Worm (Caenorhabditis elegans) whole organism, L2 larva: ENCODE measurements around the gene snpc-1.2.

Source experiments
- Y55F3AM.14 ChIP-seq: fragments of 200-800 bp; sonication (Bioruptor generic); optimal IDR thresholded peaks from 2 replicates; lab custom pipeline; 2018; ENCODE audit warnings: mild to moderate bottlenecking, missing genetic modification characterization, missing compliant biosample characterization
- ceh-16 ChIP-seq: fragments of 150-350 bp; optimal IDR thresholded peaks from 2 replicates; lab custom pipeline; 2014; ENCODE audit warnings: missing biosample characterization, missing genetic modification characterization
- ceh-82 ChIP-seq: fragments of 150-350 bp; optimal IDR thresholded peaks from 2 replicates; lab custom pipeline; 2014; ENCODE audit warnings: missing biosample characterization, missing genetic modification characterization
- elt-1 ChIP-seq: fragments of 150-350 bp; optimal IDR thresholded peaks from 2 replicates; lab custom pipeline; 2014; ENCODE audit warnings: missing biosample characterization, missing genetic modification characterization
- lin-39 ChIP-seq: fragments of 150-350 bp; optimal IDR thresholded peaks from 2 replicates; lab custom pipeline; 2014; ENCODE audit warnings: missing biosample characterization, missing genetic modification reagents, missing genetic modification characterization
- lsy-2 ChIP-seq, 2 experiments: fragments of 150-350 bp in 1 of 2; sonication (generic microtip) in 1 of 2; optimal IDR thresholded peaks; 2 replicates each; lab custom pipeline; 2014 to 2017; ENCODE audit warnings: missing biosample characterization in 2 of 2, missing genetic modification characterization in 2 of 2
- nhr-10 ChIP-seq: sonication (generic microtip); optimal IDR thresholded peaks from 2 replicates; lab custom pipeline; 2017; ENCODE audit warnings: missing biosample characterization, missing genetic modification characterization
- nhr-11 ChIP-seq: fragments of 150-350 bp; optimal IDR thresholded peaks from 2 replicates; lab custom pipeline; 2014; ENCODE audit warnings: missing biosample characterization, missing genetic modification characterization
- nhr-12 ChIP-seq: fragments of 150-350 bp; optimal IDR thresholded peaks from 2 replicates; lab custom pipeline; 2014; ENCODE audit warnings: missing biosample characterization, missing genetic modification characterization
- nhr-23 ChIP-seq: fragments of 150-350 bp; optimal IDR thresholded peaks from 2 replicates; lab custom pipeline; 2014; ENCODE audit warnings: missing biosample characterization, missing genetic modification reagents, missing genetic modification characterization
- skn-1 ChIP-seq: sonication (generic microtip); optimal IDR thresholded peaks from 2 replicates; lab custom pipeline; 2017; ENCODE audit warnings: missing biosample characterization, missing genetic modification characterization
- sma-3 ChIP-seq: sonication (generic microtip); optimal IDR thresholded peaks from 2 replicates; lab custom pipeline; 2016; ENCODE audit warnings: missing genetic modification reagents, missing genetic modification characterization, missing compliant biosample characterization
- unc-62 ChIP-seq: fragments of 150-350 bp; optimal IDR thresholded peaks from 2 replicates; lab custom pipeline; 2014; ENCODE audit warnings: missing biosample characterization, missing genetic modification reagents, missing genetic modification characterization
- zag-1 ChIP-seq: fragments of 150-350 bp; optimal IDR thresholded peaks from 2 replicates; lab custom pipeline; 2014; ENCODE audit warnings: missing biosample characterization, missing genetic modification characterization

- no peak for TF ChIP-seq nhr-11 (tag; lab: Kevin White, UChicago)
- no peak for TF ChIP-seq unc-62 (GFP tag; lab: Kevin White, UChicago)
- TF ChIP-seq Y55F3AM.14, result no peak
- TF ChIP-seq sma-3, result no peak
- TF ChIP-seq nhr-10, result no peak
- no peak for TF ChIP-seq nhr-12 (tag; lab: Kevin White, UChicago)
- TF ChIP-seq ceh-16 (tag; lab: Kevin White, UChicago), result no peak
- peak in 1 of 2 experiments; percentile 10 for TF ChIP-seq lsy-2 (tag; optimal IDR thresholded peaks at IDR 0.05; lab: Kevin White, UChicago)
- TF ChIP-seq elt-1 (tag; lab: Kevin White, UChicago), result no peak
- TF ChIP-seq nhr-23, result no peak
- TF ChIP-seq zag-1 (tag; lab: Kevin White, UChicago), result no peak
- no peak for TF ChIP-seq lin-39 (tag; lab: Kevin White, UChicago)
- TF ChIP-seq ceh-82, result no peak
- no peak for TF ChIP-seq skn-1 (tag; lab: Kevin White, UChicago)
These were observed 42.2 kb downstream of the snpc-1.2 start for ce11 chrIII:13127157-13127556.
